Fruit fly (Drosophila melanogaster): ENCODE measurements around the gene fw.
A peak's percentile ranks its signal among the peaks of the same experiment; 100 is the strongest.

Gene fw

DNA sequence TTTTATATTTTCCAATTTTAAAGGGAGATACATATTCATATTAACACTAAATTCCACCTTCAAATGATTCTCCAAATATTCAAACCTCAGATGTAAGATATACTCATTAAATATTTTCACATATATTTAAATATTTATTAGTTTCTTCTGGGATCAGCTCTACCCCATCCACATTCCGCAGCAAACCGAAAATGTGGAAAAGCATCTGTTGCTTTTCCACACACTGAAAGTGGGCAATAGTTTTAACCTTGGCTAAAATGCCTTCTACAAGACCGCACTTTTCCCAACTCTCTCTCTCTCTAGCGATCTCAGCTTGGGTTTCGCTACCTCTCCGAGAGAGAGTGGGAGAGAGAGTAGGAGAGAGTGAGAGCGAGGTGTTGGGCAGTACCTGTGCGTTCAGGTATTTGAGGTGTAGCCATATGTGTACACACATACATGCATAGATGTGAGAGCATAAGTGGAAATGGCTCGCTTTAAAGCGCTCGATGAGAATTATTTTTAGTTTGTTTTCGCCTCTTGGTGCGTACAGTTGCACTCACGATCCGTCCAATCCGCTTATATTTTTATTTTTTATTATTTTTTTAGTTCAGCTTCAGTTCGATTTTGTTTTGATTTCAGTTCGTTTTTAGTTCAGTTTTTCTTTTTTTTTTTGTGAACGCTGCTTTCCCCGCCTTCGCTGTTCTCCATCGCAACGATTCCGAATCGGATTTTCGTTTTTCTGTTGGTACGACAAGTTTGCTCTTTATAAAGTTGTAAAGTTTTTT lies 3.1 kb upstream of the fw start, which contains the start of gene CG1806:
CG1806 (plus strand) TSS at position 499 of the 764 bp plus-strand sequence.
- peak; percentile 10 for TF ChIP-seq topi (GFP tag; optimal IDR thresholded peaks at IDR 0.05)
- peak; percentile 40 for TF ChIP-seq Ets96B (tag; optimal IDR thresholded peaks at IDR 0.05)
- peak; percentile 11 for TF ChIP-seq fkh (GFP tag; optimal IDR thresholded peaks at IDR 0.05)
- peak; percentile 15 for TF ChIP-seq achi (GFP tag; optimal IDR thresholded peaks at IDR 0.05)
- no peak for TF ChIP-seq Met (GFP tag; optimal IDR thresholded peaks at IDR 0.05)
- TF ChIP-seq CG6808 (GFP tag; optimal IDR thresholded peaks at IDR 0.05), result peak; percentile 69
- peak; percentile 11 for TF ChIP-seq CG32006 (GFP tag; optimal IDR thresholded peaks at IDR 0.05)
- TF ChIP-seq fd85E (GFP tag; optimal IDR thresholded peaks at IDR 0.05), result peak; percentile 63
- no peak for TF ChIP-seq Blimp-1 (GFP tag; optimal IDR thresholded peaks at IDR 0.05)
- peak; percentile 82 for TF ChIP-seq Eip78C (GFP tag)
- no peak for TF ChIP-seq OdsH (GFP tag; optimal IDR thresholded peaks at IDR 0.05)
- TF ChIP-seq Eip93F (GFP tag; optimal IDR thresholded peaks at IDR 0.05), result no peak
- TF ChIP-seq svp (GFP tag), result peak; percentile 43
- TF ChIP-seq CG6276 (GFP tag; optimal IDR thresholded peaks at IDR 0.05), result peak; percentile 68
- TF ChIP-seq CG6854 (GFP tag; optimal IDR thresholded peaks at IDR 0.05), result peak; percentile 26
- TF ChIP-seq CG3919 (GFP tag; optimal IDR thresholded peaks at IDR 0.05), result no peak
- peak; percentile 51 for TF ChIP-seq vri (GFP tag; optimal IDR thresholded peaks at IDR 0.05)
- no peak for TF ChIP-seq CG34406 (GFP tag; optimal IDR thresholded peaks at IDR 0.05)
- peak in 1 of 2 experiments; percentile 37 for TF ChIP-seq salr (GFP tag; optimal IDR thresholded peaks at IDR 0.05)
- peak; percentile 59 for TF ChIP-seq CG16779 (tag; optimal IDR thresholded peaks at IDR 0.05)
- peak; percentile 36 for TF ChIP-seq Eip75B (GFP tag; optimal IDR thresholded peaks at IDR 0.05)
- peak; percentile 29 for TF ChIP-seq net (GFP tag; optimal IDR thresholded peaks at IDR 0.05)
- TF ChIP-seq CG10669 (GFP tag; optimal IDR thresholded peaks at IDR 0.05), result peak; percentile 32
- TF ChIP-seq eg (GFP tag; IDR thresholded peaks at IDR 0.05), result peak; percentile 72
- peak; percentile 30 for TF ChIP-seq dsx (GFP tag; optimal IDR thresholded peaks at IDR 0.05; ENCODE audit: poor library complexity, severe bottlenecking)
- TF ChIP-seq esn (GFP tag; optimal IDR thresholded peaks at IDR 0.05), result peak; percentile 26
- TF ChIP-seq CG11762 (GFP tag; optimal IDR thresholded peaks at IDR 0.05; ENCODE audit: insufficient read depth), result no peak
- no peak for TF ChIP-seq CG6792 (GFP tag; optimal IDR thresholded peaks at IDR 0.05)
- TF ChIP-seq spab (GFP tag; optimal IDR thresholded peaks at IDR 0.05), result peak; percentile 33
- TF ChIP-seq cyc (GFP tag; optimal IDR thresholded peaks at IDR 0.05), result no peak
- TF ChIP-seq CG6163 (GFP tag; IDR thresholded peaks at IDR 0.05), result peak; percentile 75; the same call in 2 of the 3 replicates
- TF ChIP-seq Sox102F (GFP tag; optimal IDR thresholded peaks at IDR 0.05), result peak; percentile 48
- TF ChIP-seq Hr38 (GFP tag; optimal IDR thresholded peaks at IDR 0.05), result no peak
- peak; percentile 49 to 82 for TF ChIP-seq ss (GFP tag; optimal IDR thresholded peaks at IDR 0.05)
- TF ChIP-seq CG15336 (GFP tag; IDR thresholded peaks at IDR 0.05), result peak; percentile 68; the same call in 1 of the 2 replicates
- TF ChIP-seq CG8632 (GFP tag; optimal IDR thresholded peaks at IDR 0.05), result peak; percentile 25
- peak; percentile 6 for TF ChIP-seq pdm3 (GFP tag; optimal IDR thresholded peaks at IDR 0.05)
- peak; percentile 47 for TF ChIP-seq CG9139 (GFP tag; optimal IDR thresholded peaks at IDR 0.05)
- peak; percentile 57; the same call in 2 of the 3 replicates for TF ChIP-seq CG8119 (GFP tag; IDR thresholded peaks at IDR 0.05)
- peak; percentile 25 for TF ChIP-seq CG3032 (tag; optimal IDR thresholded peaks at IDR 0.05)
- peak; percentile 41 for TF ChIP-seq Lpt (GFP tag; optimal IDR thresholded peaks at IDR 0.05)

Measured in whole organism, prepupa.